Fruit fly (Drosophila melanogaster): ENCODE data around the gene Snmp2.

- TF ChIP-seq Abd-B (GFP tag; optimal IDR thresholded peaks at IDR 0.05) (no peak), rgr (GFP tag; optimal IDR thresholded peaks at IDR 0.05) (no peak), lola (GFP tag; optimal IDR thresholded peaks at IDR 0.05) (no peak), N (GFP tag; optimal IDR thresholded peaks at IDR 0.05) (no peak), usp (GFP tag; optimal IDR thresholded peaks at IDR 0.05) (no peak), psq (GFP tag; optimal IDR thresholded peaks at IDR 0.05) (no peak), Hnf4 (GFP tag; optimal IDR thresholded peaks at IDR 0.05) (no peak)
Observed at dm6 chr3L:7742941-7743340, at the start of gene Snmp2.
